Fruit fly (Drosophila melanogaster): ENCODE data around the gene Vti1b.

DNA sequence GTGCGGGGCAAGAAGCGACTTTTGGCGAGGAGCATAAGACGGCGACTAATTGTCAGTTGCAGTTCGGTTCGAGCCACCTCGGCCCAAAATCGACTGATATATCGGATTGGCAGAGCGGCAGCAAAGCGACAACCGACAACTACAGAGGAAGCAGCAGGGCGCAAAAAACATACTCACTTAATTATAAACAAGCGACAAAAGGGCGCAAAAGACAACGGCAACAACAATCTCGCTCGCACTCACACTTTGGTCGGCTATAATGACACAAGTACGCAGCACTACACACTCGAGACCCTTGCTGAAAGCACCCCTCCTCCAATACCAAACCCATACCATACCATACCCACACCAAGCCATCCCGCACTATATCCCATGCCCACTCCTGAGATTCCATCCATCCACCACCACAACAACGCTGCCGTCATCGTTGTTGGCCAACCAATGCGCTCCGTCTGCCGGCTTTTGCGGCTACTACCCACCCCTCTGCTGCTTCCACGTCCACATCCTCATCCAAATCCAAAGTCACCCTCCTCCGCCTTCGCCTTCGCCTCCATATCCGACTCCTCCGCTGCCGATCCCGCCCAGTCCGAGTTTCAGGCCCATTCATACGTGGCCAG is 24.0 kb upstream of the Vti1b start, which contains the start of gene gl:
- TF ChIP-seq EcR (GFP tag; optimal IDR thresholded peaks at IDR 0.05) (no peak), CG10348 (GFP tag; IDR thresholded peaks at IDR 0.05) (no peak), CG14655 (GFP tag; optimal IDR thresholded peaks at IDR 0.05) (no peak), CG17806 (tag; optimal IDR thresholded peaks at IDR 0.05) (no peak), CG8159 (tag; optimal IDR thresholded peaks at IDR 0.05) (no peak), CG13204 (GFP tag; optimal IDR thresholded peaks at IDR 0.05) (no peak)
